Fruit fly (Drosophila melanogaster) whole organism, embryonic: Measurements from ENCODE around the gene Idgf3.
A peak's percentile ranks its signal among the peaks of the same experiment; 100 is the strongest.

Source experiments
- Antp ChIP-seq: fragments of 200-800 bp; sonication (Bioruptor generic); optimal IDR thresholded peaks from 3 replicates; lab custom pipeline; 2016; ENCODE audit warnings: missing biosample characterization, missing genetic modification characterization
- Awh ChIP-seq: fragments of 200-800 bp; sonication (Bioruptor generic); IDR thresholded peaks from 2 replicates; pipeline ENCODE4, ENCODE4 v1.3.6; 2022; ENCODE audit warnings: missing biosample characterization, missing genetic modification characterization
- Blimp-1 ChIP-seq: fragments of 200-800 bp; sonication (Bioruptor generic); optimal IDR thresholded peaks from 3 replicates; lab custom pipeline; 2018; ENCODE audit warnings: missing biosample characterization, missing genetic modification characterization, mild to moderate bottlenecking, moderate library complexity, missing genetic modification reagents
- CG11504 ChIP-seq: fragments of 200-800 bp; sonication (Bioruptor generic); optimal IDR thresholded peaks from 3 replicates; lab custom pipeline; 2019; ENCODE audit warnings: missing biosample characterization, mild to moderate bottlenecking, missing genetic modification characterization, moderate library complexity
- CG12219 ChIP-seq: fragments of 200-800 bp; sonication (Bioruptor generic); optimal IDR thresholded peaks from 3 replicates; lab custom pipeline; 2018; ENCODE audit warnings: missing biosample characterization, mild to moderate bottlenecking, missing genetic modification characterization
- CG12659 ChIP-seq: fragments of 200-800 bp; sonication (Bioruptor generic); optimal IDR thresholded peaks from 3 replicates; lab custom pipeline; 2017; ENCODE audit warnings: mild to moderate bottlenecking, missing biosample characterization, missing genetic modification reagents, missing genetic modification characterization
- CG15479 ChIP-seq: fragments of 200-800 bp; sonication (Bioruptor generic); optimal IDR thresholded peaks from 3 replicates; lab custom pipeline; 2019; ENCODE audit warnings: missing biosample characterization, mild to moderate bottlenecking, missing genetic modification characterization, moderate library complexity
- CG15601 ChIP-seq: fragments of 200-800 bp; sonication (Bioruptor generic); optimal IDR thresholded peaks from 3 replicates; lab custom pipeline; 2019; ENCODE audit warnings: missing biosample characterization, mild to moderate bottlenecking, missing genetic modification characterization, moderate library complexity
- CG1603 ChIP-seq: fragments of 200-800 bp; sonication (Bioruptor generic); optimal IDR thresholded peaks from 2 replicates; lab custom pipeline; 2019; ENCODE audit warnings: missing biosample characterization, mild to moderate bottlenecking, missing genetic modification characterization, moderate library complexity
- CG1647 ChIP-seq: fragments of 200-800 bp; sonication (Bioruptor generic); optimal IDR thresholded peaks from 3 replicates; lab custom pipeline; 2016; ENCODE audit warnings: missing biosample characterization, missing genetic modification characterization
- CG17359 ChIP-seq: fragments of 200-800 bp; sonication (Bioruptor generic); optimal IDR thresholded peaks from 3 replicates; lab custom pipeline; 2018; ENCODE audit warnings: missing biosample characterization, mild to moderate bottlenecking, missing genetic modification characterization, moderate library complexity
- CG17361 ChIP-seq: fragments of 200-800 bp; sonication (Bioruptor generic); IDR thresholded peaks from 3 replicates; pipeline ENCODE4 v1.3.6; 2022; ENCODE audit warnings: missing biosample characterization, missing genetic modification characterization
- CG18262 ChIP-seq: fragments of 200-800 bp; optimal IDR thresholded peaks from 3 replicates; lab custom pipeline; 2019; ENCODE audit warnings: missing biosample characterization, mild to moderate bottlenecking, missing genetic modification characterization, moderate library complexity
- CG18599 ChIP-seq: fragments of 200-800 bp; sonication (Bioruptor generic); optimal IDR thresholded peaks from 3 replicates; lab custom pipeline; 2017; ENCODE audit warnings: missing biosample characterization, missing genetic modification characterization, mild to moderate bottlenecking, moderate library complexity, missing genetic modification reagents
- CG2678 ChIP-seq: fragments of 200-800 bp; sonication (Bioruptor generic); optimal IDR thresholded peaks from 3 replicates; lab custom pipeline; 2019; ENCODE audit warnings: missing biosample characterization, mild to moderate bottlenecking, missing genetic modification characterization, moderate library complexity
- CG2875 ChIP-seq: fragments of 200-800 bp; sonication (Bioruptor generic); optimal IDR thresholded peaks from 2 replicates; lab custom pipeline; 2017; ENCODE audit warnings: missing biosample characterization, mild to moderate bottlenecking, missing genetic modification characterization, missing genetic modification reagents
- CG33557 ChIP-seq: fragments of 200-800 bp; sonication (Bioruptor generic); optimal IDR thresholded peaks from 2 replicates; lab custom pipeline; 2019; ENCODE audit warnings: missing biosample characterization, mild to moderate bottlenecking, missing genetic modification characterization, moderate library complexity
- CG34376 ChIP-seq: fragments of 200-800 bp; sonication (Bioruptor generic); optimal IDR thresholded peaks from 2 replicates; lab custom pipeline; 2018; ENCODE audit warnings: missing biosample characterization, mild to moderate bottlenecking, missing genetic modification characterization
- CG5245 ChIP-seq: fragments of 200-800 bp; sonication (Bioruptor generic); optimal IDR thresholded peaks from 3 replicates; lab custom pipeline; 2016; ENCODE audit warnings: missing biosample characterization, missing genetic modification characterization
- CG6765 ChIP-seq: fragments of 200-800 bp; sonication (Bioruptor generic); optimal IDR thresholded peaks from 3 replicates; lab custom pipeline; 2017; ENCODE audit warnings: missing biosample characterization, mild to moderate bottlenecking, missing genetic modification characterization
- CG7987 ChIP-seq: fragments of 200-800 bp; sonication (Bioruptor generic); optimal IDR thresholded peaks from 2 replicates; lab custom pipeline; 2018; ENCODE audit warnings: missing biosample characterization, mild to moderate bottlenecking, missing genetic modification characterization, moderate library complexity
- CG8478 ChIP-seq: fragments of >200 bp; optimal IDR thresholded peaks from 2 replicates; lab custom pipeline; 2018
- CG9817 ChIP-seq: fragments of 200-800 bp; sonication (Bioruptor generic); optimal IDR thresholded peaks from 2 replicates; lab custom pipeline; 2018; ENCODE audit warnings: missing biosample characterization, mild to moderate bottlenecking, missing genetic modification characterization, moderate library complexity
- CHES-1-like ChIP-seq: fragments of 200-800 bp; sonication (Bioruptor generic); optimal IDR thresholded peaks from 2 replicates; lab custom pipeline; 2016; ENCODE audit warnings: missing biosample characterization, missing genetic modification characterization
- Camta ChIP-seq: fragments of 200-800 bp; sonication (Bioruptor generic); optimal IDR thresholded peaks from 2 replicates; lab custom pipeline; 2016; ENCODE audit warnings: missing biosample characterization, missing genetic modification characterization
- Deaf1 ChIP-seq: fragments of 200-800 bp; optimal IDR thresholded peaks from 3 replicates; lab custom pipeline; 2019; ENCODE audit warnings: missing biosample characterization, mild to moderate bottlenecking, missing genetic modification characterization, moderate library complexity
- Fer2 ChIP-seq: fragments of 200-800 bp; sonication (Bioruptor generic); optimal IDR thresholded peaks from 2 replicates; lab custom pipeline; 2018; ENCODE audit warnings: missing biosample characterization, mild to moderate bottlenecking, missing genetic modification characterization, moderate library complexity
- HLH3B ChIP-seq: fragments of 200-800 bp; sonication (Bioruptor generic); IDR thresholded peaks from 2 replicates; pipeline ENCODE4 v1.3.6; 2022; ENCODE audit warnings: missing biosample characterization, missing genetic modification characterization
- Hmr ChIP-seq: fragments of 200-800 bp; sonication (Bioruptor generic); optimal IDR thresholded peaks from 3 replicates; lab custom pipeline; 2017; ENCODE audit warnings: mild to moderate bottlenecking, missing biosample characterization, missing genetic modification reagents, missing genetic modification characterization
- Lhr ChIP-seq: fragments of 200-800 bp; sonication (Bioruptor generic); optimal IDR thresholded peaks from 3 replicates; lab custom pipeline; 2017; ENCODE audit warnings: mild to moderate bottlenecking, missing biosample characterization, missing genetic modification reagents, missing genetic modification characterization
- Mes4 ChIP-seq: fragments of 200-800 bp; sonication (Bioruptor generic); optimal IDR thresholded peaks from 2 replicates; lab custom pipeline; 2016; ENCODE audit warnings: missing biosample characterization, missing genetic modification characterization
- Sox102F ChIP-seq: fragments of 200-800 bp; sonication (Bioruptor generic); optimal IDR thresholded peaks from 2 replicates; lab custom pipeline; 2018; ENCODE audit warnings: missing biosample characterization, mild to moderate bottlenecking, missing genetic modification characterization, moderate library complexity
- Stat92E ChIP-seq, 3 experiments: fragments of >200 bp in 2 of 3; fragments of 200-800 bp in 1 of 3; sonication (Bioruptor generic) in 1 of 3; optimal IDR thresholded peaks; 2 replicates each; lab custom pipeline; 2017 to 2019; ENCODE audit warnings: missing biosample characterization in 3 of 3, missing genetic modification characterization in 3 of 3, mild to moderate bottlenecking in 1 of 3, moderate library complexity in 1 of 3
- ac ChIP-seq: fragments of 200-800 bp; sonication (Bioruptor generic); optimal IDR thresholded peaks from 3 replicates; lab custom pipeline; 2017; ENCODE audit warnings: missing biosample characterization, mild to moderate bottlenecking, missing genetic modification characterization
- caup ChIP-seq: fragments of 200-800 bp; sonication (Bioruptor generic); optimal IDR thresholded peaks from 3 replicates; lab custom pipeline; 2017; ENCODE audit warnings: missing biosample characterization, mild to moderate bottlenecking, missing genetic modification characterization, moderate library complexity; ENCODE audit not compliant: severe bottlenecking
- dmrt99B ChIP-seq: fragments of 200-800 bp; sonication (Bioruptor generic); optimal IDR thresholded peaks from 2 replicates; lab custom pipeline; 2018; ENCODE audit warnings: missing biosample characterization, mild to moderate bottlenecking, missing genetic modification characterization, moderate library complexity
- grau ChIP-seq: fragments of 200-800 bp; optimal IDR thresholded peaks from 3 replicates; lab custom pipeline; 2019; ENCODE audit warnings: missing biosample characterization, mild to moderate bottlenecking, missing genetic modification characterization, moderate library complexity
- hkb ChIP-seq, 2 experiments: fragments of 200-800 bp in 1 of 2; fragments of >200 bp in 1 of 2; sonication (Bioruptor generic) in 1 of 2; IDR thresholded peaks in 1 of 2; optimal IDR thresholded peaks in 1 of 2; 2 replicates each; pipeline versions ENCODE4 v1.3.6 to Lab custom; 2017 to 2022; ENCODE audit warnings: missing biosample characterization in 1 of 2, missing genetic modification characterization in 1 of 2
- hth ChIP-seq: fragments of >200 bp; optimal IDR thresholded peaks from 2 replicates; lab custom pipeline; 2017; ENCODE audit warnings: inconsistent platforms
- lbe ChIP-seq: fragments of 200-800 bp; sonication (Bioruptor generic); optimal IDR thresholded peaks from 2 replicates; lab custom pipeline; 2016; ENCODE audit warnings: missing biosample characterization, mild to moderate bottlenecking, missing genetic modification characterization
- maf-S ChIP-seq: fragments of 200-800 bp; sonication (Bioruptor generic); optimal IDR thresholded peaks from 2 replicates; lab custom pipeline; 2016; ENCODE audit warnings: missing biosample characterization, missing genetic modification characterization
- org-1 ChIP-seq: fragments of 200-800 bp; sonication (Bioruptor generic); optimal IDR thresholded peaks from 2 replicates; lab custom pipeline; 2017; ENCODE audit warnings: missing biosample characterization, missing genetic modification characterization
- otp ChIP-seq: fragments of 200-800 bp; sonication (Bioruptor generic); IDR thresholded peaks from 3 replicates; pipeline ENCODE4, ENCODE4 v1.3.6; 2022; ENCODE audit warnings: missing biosample characterization, missing genetic modification characterization
- rib ChIP-seq: fragments of 200-800 bp; sonication (Bioruptor generic); IDR thresholded peaks from 2 replicates; pipeline ENCODE4 v1.3.6; 2022; ENCODE audit warnings: missing biosample characterization, missing genetic modification characterization
- ro ChIP-seq: fragments of 200-800 bp; sonication (Bioruptor generic); IDR thresholded peaks from 2 replicates; pipeline ENCODE4 v1.3.6; 2022; ENCODE audit warnings: missing biosample characterization, missing genetic modification characterization
- sob ChIP-seq: fragments of 200-800 bp; sonication (Bioruptor generic); IDR thresholded peaks from 2 replicates; pipeline ENCODE4 v1.3.6; 2022; ENCODE audit warnings: missing biosample characterization, missing genetic modification characterization
- stwl ChIP-seq: fragments of 200-800 bp; sonication (Bioruptor generic); optimal IDR thresholded peaks from 3 replicates; lab custom pipeline; 2018; ENCODE audit warnings: missing biosample characterization, mild to moderate bottlenecking, missing genetic modification characterization, moderate library complexity
- tgo ChIP-seq: fragments of 200-800 bp; sonication (Bioruptor generic); IDR thresholded peaks from 3 replicates; pipeline ENCODE4 v1.3.6; 2022; ENCODE audit warnings: missing biosample characterization, missing genetic modification characterization
- twi ChIP-seq: fragments of 200-800 bp; optimal IDR thresholded peaks from 2 replicates; lab custom pipeline; 2019; ENCODE audit warnings: missing biosample characterization, mild to moderate bottlenecking, missing genetic modification characterization, moderate library complexity
- unpg ChIP-seq: fragments of 200-800 bp; sonication (Bioruptor generic); optimal IDR thresholded peaks from 3 replicates; lab custom pipeline; 2018; ENCODE audit warnings: missing biosample characterization, mild to moderate bottlenecking, missing genetic modification characterization, moderate library complexity

Idgf3 gene

DNA sequence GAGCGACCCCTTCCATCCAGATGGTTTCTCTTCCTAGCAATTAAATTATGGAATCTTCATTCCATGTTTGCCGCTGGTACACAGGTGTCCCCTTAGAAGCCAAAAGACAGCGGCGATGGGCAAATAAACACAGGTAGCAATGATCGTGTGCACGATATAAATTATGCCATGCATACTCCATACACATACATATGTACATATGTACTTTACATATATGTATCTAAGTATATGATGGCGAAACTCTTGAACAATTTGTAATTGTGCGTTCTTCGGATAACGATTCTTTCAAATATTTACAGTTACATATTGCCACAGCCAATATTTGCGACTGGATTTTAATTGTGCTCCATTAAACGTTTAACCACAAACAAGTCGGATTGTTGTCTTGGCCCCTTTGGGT is 25.8 kb downstream of the Idgf3 start (continued):
- TF ChIP-seq otp (peak; percentile 55; the same call in 1 of the 3 replicates), stwl (tag; lab: Kevin White, UChicago) (no peak), CHES-1-like (GFP tag; lab: Kevin White, UChicago) (no peak), CG34376 (GFP tag; lab: Kevin White, UChicago) (no peak), CG1647 (GFP tag; lab: Kevin White, UChicago) (peak; percentile 12), twi (peak; percentile 36), hth (no peak), CG12659 (GFP tag; lab: Kevin White, UChicago) (peak; percentile 14), sob (GFP tag; lab: Robert Waterston, UW) (no peak), maf-S (GFP tag; lab: Kevin White, UChicago) (no peak), CG17359 (peak; percentile 48), Fer2 (tag; lab: Kevin White, UChicago) (no peak), CG1603 (tag; lab: Kevin White, UChicago) (peak; percentile 81), lbe (GFP tag; lab: Kevin White, UChicago) (no peak), unpg (GFP tag; lab: Kevin White, UChicago) (peak; percentile 40), hkb (optimal IDR thresholded peaks at IDR 0.05; lab: Kevin White, UChicago) (no peak), hkb (GFP tag; IDR thresholded peaks at IDR 0.05; lab: Robert Waterston, UW) (peak; percentile 38; the same call in 1 of the 2 replicates), dmrt99B (tag; lab: Kevin White, UChicago) (peak; percentile 32), CG18599 (GFP tag; lab: Kevin White, UChicago) (no peak), Hmr (GFP tag; lab: Kevin White, UChicago) (peak; percentile 12), CG12219 (peak; percentile 13), CG2678 (tag; lab: Kevin White, UChicago) (peak; percentile 56), Mes4 (GFP tag; lab: Kevin White, UChicago) (peak; percentile 7), Camta (GFP tag; lab: Kevin White, UChicago) (peak; percentile 31), CG5245 (GFP tag; lab: Kevin White, UChicago) (no peak), tgo (GFP tag; lab: Robert Waterston, UW) (no peak), CG33557 (GFP tag; lab: Kevin White, UChicago) (peak; percentile 32), CG6765 (GFP tag; lab: Kevin White, UChicago) (no peak), ac (GFP tag; lab: Kevin White, UChicago) (peak; percentile 74), caup (GFP tag; lab: Kevin White, UChicago) (no peak), CG18262 (tag; lab: Kevin White, UChicago) (peak; percentile 44), HLH3B (no peak), Sox102F (GFP tag; lab: Kevin White, UChicago) (peak; percentile 62), Blimp-1 (GFP tag; lab: Kevin White, UChicago) (peak; percentile 34), Lhr (GFP tag; lab: Kevin White, UChicago) (peak; percentile 49), Awh (GFP tag; lab: Robert Waterston, UW) (0 out of 2 replicates have a peak, but pooled peaks have one; percentile 12), CG8478 (no peak), rib (GFP tag; lab: Robert Waterston, UW) (no peak), CG17361 (GFP tag; lab: Robert Waterston, UW) (peak; percentile 63; the same call in 2 of the 3 replicates), CG2875 (peak; percentile 29), CG15601 (tag; lab: Kevin White, UChicago) (peak; percentile 40), CG7987 (peak; percentile 2), Stat92E (GFP tag; optimal IDR thresholded peaks at IDR 0.05; lab: Kevin White, UChicago) (no peak), CG11504 (tag; lab: Kevin White, UChicago) (peak; percentile 46), Antp (GFP tag; lab: Kevin White, UChicago) (no peak), Deaf1 (tag; lab: Kevin White, UChicago) (no peak), CG15479 (GFP tag; lab: Kevin White, UChicago) (peak; percentile 26), ro (GFP tag; lab: Robert Waterston, UW) (no peak), CG9817 (tag; lab: Kevin White, UChicago) (no peak), org-1 (GFP tag; lab: Kevin White, UChicago) (peak; percentile 31), grau (tag; lab: Kevin White, UChicago) (peak; percentile 36)
